Worm (Caenorhabditis elegans): ENCODE measurements around the gene cyp-34A9.

cyp-34A9 gene

ce11 chrV:3970410-3970809 lies at the start of gene cyp-34A9:
TSS of gene cyp-34A9 (minus strand) at chrV:3970540.
- TF ChIP-seq nhr-102 (tag; optimal IDR thresholded peaks at IDR 0.05) (peak; percentile 53), dve-1 (tag; optimal IDR thresholded peaks at IDR 0.05; ENCODE audit: insufficient read depth) (peak; percentile 75), hlh-30 (tag; optimal IDR thresholded peaks at IDR 0.05; ENCODE audit: insufficient read depth) (peak; percentile 27), hlh-11 (tag; optimal IDR thresholded peaks at IDR 0.05) (peak; percentile 56), daf-16 (GFP tag; optimal IDR thresholded peaks at IDR 0.05) (no peak), daf-16 (tag; optimal IDR thresholded peaks at IDR 0.05) (peak; percentile 88), nhr-28 (tag; optimal IDR thresholded peaks at IDR 0.05) (peak; percentile 99), nhr-42 (GFP tag; IDR thresholded peaks at IDR 0.05) (0 out of 2 replicates have a peak, but pooled peaks have one; percentile 21), nhr-77 (tag; optimal IDR thresholded peaks at IDR 0.05) (peak; percentile 99), spr-3 (GFP tag; optimal IDR thresholded peaks at IDR 0.05) (no peak), lin-13 (GFP tag; optimal IDR thresholded peaks at IDR 0.05) (no peak), zag-1 (tag; optimal IDR thresholded peaks at IDR 0.05) (no peak), pqm-1 (tag; optimal IDR thresholded peaks at IDR 0.05) (peak; percentile 64), dmd-6 (GFP tag; IDR thresholded peaks at IDR 0.05) (peak; percentile 84), lin-1 (GFP tag; IDR thresholded peaks at IDR 0.05) (no peak), pha-4 (GFP tag; IDR thresholded peaks at IDR 0.05) (no peak), pha-4 (tag; optimal IDR thresholded peaks at IDR 0.05) (no peak), lin-39 (tag; optimal IDR thresholded peaks at IDR 0.05) (no peak), nhr-237 (tag; optimal IDR thresholded peaks at IDR 0.05) (no peak), skn-1 (tag; optimal IDR thresholded peaks at IDR 0.05) (no peak), zfp-2 (tag; optimal IDR thresholded peaks at IDR 0.05) (no peak), mes-2 (tag; optimal IDR thresholded peaks at IDR 0.05; ENCODE audit: poor library complexity, severe bottlenecking) (no peak), Y105C5A.15 (GFP tag; IDR thresholded peaks at IDR 0.05) (no peak), jun-1 (tag; optimal IDR thresholded peaks at IDR 0.05) (no peak), F10B5.3 (tag; optimal IDR thresholded peaks at IDR 0.05) (no peak), zip-2 (tag; optimal IDR thresholded peaks at IDR 0.05) (no peak), ceh-32 (tag; optimal IDR thresholded peaks at IDR 0.05; ENCODE audit: poor library complexity) (no peak)

ce11 chrV:4019188-4019587 lies 48.8 kb upstream of the cyp-34A9 start, which contains the start of gene K09D9.3:
TSS of gene K09D9.3 (plus strand) at chrV:4019488.
- TF ChIP-seq ztf-7 (tag; optimal IDR thresholded peaks at IDR 0.05), result no peak
- no peak for TF ChIP-seq php-3 (GFP tag; IDR thresholded peaks at IDR 0.05)
- TF ChIP-seq ceh-20 (GFP tag; IDR thresholded peaks at IDR 0.05), result no peak
- no peak for TF ChIP-seq zfp-3 (GFP tag; conservative IDR thresholded peaks at IDR 0.05)
- TF ChIP-seq cey-2 (tag; optimal IDR thresholded peaks at IDR 0.05; ENCODE audit: borderline replicate concordance, insufficient read depth), result no peak
- no peak for TF ChIP-seq snpc-1.2 (GFP tag; IDR thresholded peaks at IDR 0.05)
- no peak for TF ChIP-seq lsy-2 (tag; optimal IDR thresholded peaks at IDR 0.05)
- TF ChIP-seq F44E2.7 (GFP tag; IDR thresholded peaks at IDR 0.05), result no peak
- no peak for TF ChIP-seq madf-9 (GFP tag; conservative IDR thresholded peaks at IDR 0.05)

ce11 chrV:4018591-4018990 lies 48.3 kb upstream of the cyp-34A9 start:
- TF ChIP-seq unc-62 (GFP tag; optimal IDR thresholded peaks at IDR 0.05 in 1 of 2), result peak in 1 of 2 experiments; percentile 80
- TF ChIP-seq unc-62 (tag; optimal IDR thresholded peaks at IDR 0.05), result no peak
- no peak for TF ChIP-seq arid-1 (GFP tag; conservative IDR thresholded peaks at IDR 0.05)

Data from whole organism, L4 larva.